Fruit fly (Drosophila melanogaster): Measurements from ENCODE around the gene Men-b.

Gene Men-b

dm6 chr3R:27129580-27130385, 21.7 kb upstream of the Men-b start (continued):
- TF ChIP-seq Ets97D (GFP tag; optimal IDR thresholded peaks at IDR 0.05) (no peak), mirr (GFP tag; optimal IDR thresholded peaks at IDR 0.05) (no peak), tin (GFP tag; optimal IDR thresholded peaks at IDR 0.05) (no peak), Sry-β (GFP tag; optimal IDR thresholded peaks at IDR 0.05) (no peak), NK7.1 (GFP tag; optimal IDR thresholded peaks at IDR 0.05) (no peak), ato (GFP tag; IDR thresholded peaks at IDR 0.05; ENCODE audit: partially characterized antibody) (no peak), CG17612 (GFP tag; IDR thresholded peaks at IDR 0.05) (no peak), hth (optimal IDR thresholded peaks at IDR 0.05) (no peak), disco-r (GFP tag; optimal IDR thresholded peaks at IDR 0.05) (no peak), GATAe (GFP tag; conservative IDR thresholded peaks at IDR 0.05) (no peak), CG13624 (GFP tag; optimal IDR thresholded peaks at IDR 0.05) (peak; percentile 93), shn (GFP tag; optimal IDR thresholded peaks at IDR 0.05) (no peak), CG12236 (GFP tag; optimal IDR thresholded peaks at IDR 0.05) (no peak), Ada2b (GFP tag; IDR thresholded peaks at IDR 0.05) (no peak), CG8765 (GFP tag; IDR thresholded peaks at IDR 0.05) (no peak), B-H1 (GFP tag; IDR thresholded peaks at IDR 0.05) (peak; percentile 17; the same call in 1 of the 3 replicates), fd96Cb (tag; optimal IDR thresholded peaks at IDR 0.05) (peak; percentile 4), ap (GFP tag; IDR thresholded peaks at IDR 0.05) (no peak), vfl (GFP tag; optimal IDR thresholded peaks at IDR 0.05) (no peak), CG12104 (GFP tag; optimal IDR thresholded peaks at IDR 0.05) (no peak), danr (GFP tag; IDR thresholded peaks at IDR 0.05) (no peak), CG12659 (GFP tag; optimal IDR thresholded peaks at IDR 0.05) (peak; percentile 13), tll (GFP tag; optimal IDR thresholded peaks at IDR 0.05) (no peak), CG33557 (GFP tag; optimal IDR thresholded peaks at IDR 0.05) (no peak), ewg (GFP tag; optimal IDR thresholded peaks at IDR 0.05) (no peak), CHES-1-like (GFP tag; optimal IDR thresholded peaks at IDR 0.05) (peak; percentile 31), crc (GFP tag; optimal IDR thresholded peaks at IDR 0.05) (no peak), chif (GFP tag; optimal IDR thresholded peaks at IDR 0.05) (no peak), pfk (GFP tag; optimal IDR thresholded peaks at IDR 0.05) (no peak), salm (tag; optimal IDR thresholded peaks at IDR 0.05) (no peak), CG7786 (GFP tag; optimal IDR thresholded peaks at IDR 0.05) (peak; percentile 41), CG11093 (GFP tag; IDR thresholded peaks at IDR 0.05) (no peak), CG15073 (GFP tag; optimal IDR thresholded peaks at IDR 0.05) (no peak), Poxn (GFP tag; IDR thresholded peaks at IDR 0.05) (no peak), Adf1 (GFP tag; IDR thresholded peaks at IDR 0.05) (peak; percentile 57), CG1792 (GFP tag; optimal IDR thresholded peaks at IDR 0.05) (no peak), Doc3 (GFP tag; IDR thresholded peaks at IDR 0.05; ENCODE audit: partially characterized antibody) (no peak), Rfx (GFP tag; IDR thresholded peaks at IDR 0.05) (peak; percentile 72), Jarid2 (GFP tag; optimal IDR thresholded peaks at IDR 0.05) (no peak), dati (GFP tag; IDR thresholded peaks at IDR 0.05) (no peak), HmgZ (tag; optimal IDR thresholded peaks at IDR 0.05) (no peak), CG10565 (GFP tag; optimal IDR thresholded peaks at IDR 0.05) (no peak), CG11247 (GFP tag; IDR thresholded peaks at IDR 0.05) (no peak), E2f2 (GFP tag; IDR thresholded peaks at IDR 0.05) (no peak), fd3F (GFP tag; optimal IDR thresholded peaks at IDR 0.05) (no peak), br (optimal IDR thresholded peaks at IDR 0.05) (no peak), fd64A (GFP tag; optimal IDR thresholded peaks at IDR 0.05) (no peak), Blimp-1 (GFP tag; optimal IDR thresholded peaks at IDR 0.05) (no peak), abd-A (tag; optimal IDR thresholded peaks at IDR 0.05) (no peak), CG15696 (tag; optimal IDR thresholded peaks at IDR 0.05) (no peak), ci (GFP tag; IDR thresholded peaks at IDR 0.05) (no peak)

Measured in whole organism, embryonic.